Worm (Caenorhabditis elegans): ENCODE data around the gene lec-5.
"Not testable (repeated sequence)": the region's sequence is repeated elsewhere in the genome, so short reads cannot be mapped to it uniquely, and the experiment has no call there.

DNA sequence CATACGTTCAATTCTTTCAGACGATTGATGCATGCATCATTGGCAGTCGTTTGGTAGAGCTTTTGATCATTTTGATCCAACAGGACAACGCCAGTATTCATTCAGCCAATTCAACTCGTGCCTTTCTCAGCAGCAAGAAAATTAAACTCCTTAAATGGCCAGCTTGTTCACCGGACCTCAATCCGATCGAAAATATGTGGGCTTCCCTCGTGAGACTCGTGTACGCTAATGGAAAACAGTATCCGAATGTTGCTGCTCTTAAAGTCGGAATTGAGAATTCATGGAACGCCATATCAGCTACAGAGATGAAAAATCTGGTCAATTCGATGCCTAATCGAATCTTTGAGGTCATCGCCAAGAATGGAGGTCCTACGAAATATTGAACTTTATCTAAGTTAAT, 25.5 kb downstream of the lec-5 start, which contains the start of gene wago-5:
- not testable (repeated sequence) for TF ChIP-seq snpc-4 (tag; optimal IDR thresholded peaks at IDR 0.05); elt-3 (tag; optimal IDR thresholded peaks at IDR 0.05); lsy-2 (tag; optimal IDR thresholded peaks at IDR 0.05); tbx-8 (GFP tag; optimal IDR thresholded peaks at IDR 0.05); unc-120 (tag; optimal IDR thresholded peaks at IDR 0.05; ENCODE audit: poor library complexity, severe bottlenecking); bed-3 (GFP tag; optimal IDR thresholded peaks at IDR 0.05); unc-62 (GFP tag; optimal IDR thresholded peaks at IDR 0.05); unc-39 (tag; optimal IDR thresholded peaks at IDR 0.05); ceh-39 (tag; optimal IDR thresholded peaks at IDR 0.05); ztf-11 (tag; optimal IDR thresholded peaks at IDR 0.05); elt-1 (tag; optimal IDR thresholded peaks at IDR 0.05; ENCODE audit: borderline replicate concordance, insufficient read depth); nhr-12 (tag; optimal IDR thresholded peaks at IDR 0.05); nhr-76 (tag; optimal IDR thresholded peaks at IDR 0.05); ceh-43 (GFP tag; optimal IDR thresholded peaks at IDR 0.05)
